Worm (Caenorhabditis elegans): ENCODE measurements around the gene mlh-1.

- TF ChIP-seq lsy-2 (tag; optimal IDR thresholded peaks at IDR 0.05): no peak
- no peak for TF ChIP-seq unc-39 (tag; optimal IDR thresholded peaks at IDR 0.05)
- no peak for TF ChIP-seq skn-1 (tag; optimal IDR thresholded peaks at IDR 0.05)
- no peak for TF ChIP-seq F13H6.1 (tag; optimal IDR thresholded peaks at IDR 0.05)
- TF ChIP-seq ztf-1 (GFP tag; conservative IDR thresholded peaks at IDR 0.05): no peak
Measured at ce11 chrIII:13474482-13474881, 39.9 kb downstream of the mlh-1 start.

All from whole organism, L2 larva.